Worm (Caenorhabditis elegans): ENCODE results near the gene B0035.15.

B0035.15 gene

DNA sequence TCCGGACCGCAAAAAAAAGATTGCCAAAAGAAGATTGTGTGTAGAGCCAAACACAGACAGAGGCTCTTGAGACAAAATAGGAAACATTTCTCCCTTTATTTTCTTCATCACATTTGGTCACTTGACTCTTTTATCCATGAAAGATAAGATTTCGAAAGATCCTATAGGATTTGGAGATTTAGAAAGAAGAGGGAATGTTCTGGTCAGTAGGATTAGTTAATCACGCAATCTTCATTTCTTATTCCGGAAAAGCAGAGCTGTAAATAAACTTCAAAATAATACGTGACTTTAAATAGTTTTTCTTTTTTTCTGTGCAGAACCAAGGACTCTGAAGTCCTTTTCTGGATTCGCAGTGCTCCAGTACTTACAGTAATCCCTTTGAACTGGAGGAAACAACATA, 49.2 kb upstream of the B0035.15 start:
- TF ChIP-seq tra-1 (GFP tag; IDR thresholded peaks at IDR 0.05) = no peak
- TF ChIP-seq spr-1 (tag; optimal IDR thresholded peaks at IDR 0.05) = no peak
- TF ChIP-seq lim-7 (GFP tag; IDR thresholded peaks at IDR 0.05) = no peak
- no peak for TF ChIP-seq hmg-1.1 (GFP tag; IDR thresholded peaks at IDR 0.05)
- peak; percentile 17 for TF ChIP-seq hlh-30 (tag; optimal IDR thresholded peaks at IDR 0.05; ENCODE audit: insufficient read depth)
- no peak for TF ChIP-seq tag-97 (GFP tag; IDR thresholded peaks at IDR 0.05)
- no peak for TF ChIP-seq fkh-10 (GFP tag; optimal IDR thresholded peaks at IDR 0.05)

DNA sequence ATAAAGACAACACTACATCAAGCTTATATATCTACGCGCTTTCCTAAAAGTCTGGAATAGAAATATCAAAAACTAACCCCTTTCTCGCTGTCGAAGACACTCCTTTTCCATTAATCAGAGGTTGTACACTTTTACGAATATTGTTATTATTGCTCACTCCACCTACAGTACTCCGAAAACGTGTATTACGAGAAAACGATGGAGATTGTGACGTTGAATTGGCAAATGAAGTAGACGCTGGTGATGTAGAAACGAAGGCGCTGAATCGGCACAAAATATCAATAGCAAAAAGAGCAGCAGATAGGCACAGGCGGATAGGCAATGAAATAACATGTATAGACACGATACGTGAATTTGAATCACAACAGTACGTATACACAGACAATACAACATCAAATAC, 46.2 kb upstream of the B0035.15 start:
- TF ChIP-seq ZK337.2 (GFP tag; IDR thresholded peaks at IDR 0.05) (no peak), skn-1 (tag; optimal IDR thresholded peaks at IDR 0.05) (no peak)

DNA sequence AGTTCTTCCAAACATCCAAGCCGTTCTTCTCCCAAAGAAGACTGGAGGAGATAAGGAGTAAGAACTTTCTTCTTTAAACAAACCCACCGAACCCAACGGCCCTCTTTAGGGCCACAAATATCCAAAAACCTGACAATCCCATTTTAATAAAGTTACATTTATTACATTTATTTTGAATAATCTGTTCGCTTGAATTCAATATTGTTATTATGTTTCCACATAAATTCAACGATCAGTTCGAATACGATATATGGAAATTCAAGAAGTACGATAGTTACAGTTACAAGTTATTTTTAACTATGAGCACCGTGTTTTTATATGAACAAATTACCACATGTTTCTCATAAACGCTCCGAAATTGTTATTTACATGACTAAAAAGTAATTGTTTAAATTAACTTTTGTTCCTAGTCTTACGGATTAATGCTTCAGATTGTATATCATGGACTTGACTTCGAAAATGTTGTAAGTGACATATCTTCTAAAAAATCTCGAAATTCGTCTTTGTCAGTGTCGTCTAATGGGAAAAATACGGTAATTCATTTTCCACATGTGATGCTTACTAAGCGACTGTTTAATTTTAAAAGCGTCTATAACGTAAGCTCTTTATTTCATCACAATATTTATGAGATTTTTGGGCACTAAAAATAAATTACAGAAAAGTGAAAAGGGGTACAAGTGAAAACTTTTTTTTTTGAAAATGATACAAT, 42.8 kb upstream of the B0035.15 start:
- 0 out of 2 replicates have a peak, but pooled peaks have one; percentile 26 for TF ChIP-seq lim-7 (GFP tag; IDR thresholded peaks at IDR 0.05)
- peak in 1 of 2 experiments; percentile 62 for TF ChIP-seq unc-62 (GFP tag; optimal IDR thresholded peaks at IDR 0.05 in 1 of 2)
- TF ChIP-seq unc-62 (tag; optimal IDR thresholded peaks at IDR 0.05) = no peak
- TF ChIP-seq snpc-1.2 (GFP tag; IDR thresholded peaks at IDR 0.05) = peak; percentile 74
- no peak for TF ChIP-seq nhr-48 (tag; optimal IDR thresholded peaks at IDR 0.05)
- peak; percentile 56 for TF ChIP-seq lin-38 (GFP tag; IDR thresholded peaks at IDR 0.05)
- TF ChIP-seq nhr-42 (GFP tag; IDR thresholded peaks at IDR 0.05) = no peak
- TF ChIP-seq arid-1 (GFP tag; conservative IDR thresholded peaks at IDR 0.05) = 0 out of 2 replicates have a peak, but pooled peaks have one; percentile 29
- TF ChIP-seq F37D6.2 (tag; optimal IDR thresholded peaks at IDR 0.05) = no peak
- TF ChIP-seq daf-19 (GFP tag; conservative IDR thresholded peaks at IDR 0.05) = 0 out of 2 replicates have a peak, but pooled peaks have one; percentile 49
- TF ChIP-seq lin-1 (GFP tag; IDR thresholded peaks at IDR 0.05) = peak; percentile 28; the same call in 1 of the 2 replicates
- TF ChIP-seq F49E8.2 (tag; optimal IDR thresholded peaks at IDR 0.05; ENCODE audit: borderline replicate concordance) = peak; percentile 72
- 0 out of 2 replicates have a peak, but pooled peaks have one; percentile 61 for TF ChIP-seq dmd-8 (GFP tag; IDR thresholded peaks at IDR 0.05)
- TF ChIP-seq pha-4 (GFP tag; IDR thresholded peaks at IDR 0.05) = peak; percentile 29; the same call in 1 of the 2 replicates
- no peak for TF ChIP-seq pha-4 (tag; optimal IDR thresholded peaks at IDR 0.05)

DNA sequence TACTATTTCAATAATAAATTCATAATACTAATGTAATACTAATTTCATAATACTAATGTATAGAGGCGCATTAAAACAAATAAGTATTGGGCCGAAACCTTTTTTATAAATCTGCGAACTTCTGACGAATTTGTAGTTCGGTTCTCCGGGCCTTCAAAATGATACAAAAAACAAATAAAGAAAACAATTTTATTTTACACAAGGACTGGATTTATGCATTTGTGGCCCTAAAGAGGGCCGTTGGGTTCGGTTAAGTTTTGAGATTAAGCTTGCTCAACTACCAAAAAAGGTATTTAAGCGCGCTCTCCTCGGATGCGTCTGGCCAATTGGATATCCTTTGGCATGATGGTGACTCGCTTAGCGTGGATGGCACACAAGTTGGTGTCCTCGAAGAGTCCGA, 39.5 kb upstream of the B0035.15 start:
- TF ChIP-seq Y105C5A.15 (GFP tag; IDR thresholded peaks at IDR 0.05) (peak; percentile 56; the same call in 1 of the 2 replicates), snpc-1.2 (GFP tag; IDR thresholded peaks at IDR 0.05) (peak; percentile 61), dmd-8 (GFP tag; IDR thresholded peaks at IDR 0.05) (0 out of 2 replicates have a peak, but pooled peaks have one; percentile 44), Y48G9A.11 (GFP tag; IDR thresholded peaks at IDR 0.05) (peak; percentile 29; the same call in 1 of the 2 replicates), arid-1 (GFP tag; conservative IDR thresholded peaks at IDR 0.05) (0 out of 2 replicates have a peak, but pooled peaks have one; percentile 27), lin-38 (GFP tag; IDR thresholded peaks at IDR 0.05) (peak; percentile 34; the same call in 1 of the 2 replicates)

DNA sequence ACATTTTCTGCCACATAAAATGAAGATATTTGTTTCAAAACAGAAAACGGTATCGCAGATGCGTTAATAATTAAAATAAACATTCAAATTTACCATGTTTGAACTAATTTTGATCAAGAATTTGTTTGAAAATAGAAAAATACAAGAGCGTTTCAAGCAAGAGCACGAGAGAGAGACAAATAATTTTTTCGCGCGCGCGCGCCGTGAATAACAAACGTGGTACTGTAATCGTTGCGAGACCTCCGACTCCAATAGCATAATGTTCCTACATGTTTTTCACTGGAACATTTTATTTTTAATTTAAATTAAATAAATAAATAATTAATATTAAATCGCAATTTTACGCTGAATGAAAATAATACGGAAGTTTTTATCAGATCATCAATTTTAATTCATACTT, 39.0 kb upstream of the B0035.15 start, which contains the start of gene F54E12.2:
Gene F54E12.2 (minus strand): TSS at position 164 of the 400 bp plus-strand sequence.
- TF ChIP-seq mdl-1 (tag; optimal IDR thresholded peaks at IDR 0.05) = no peak
- peak; percentile 68; the same call in 1 of the 2 replicates for TF ChIP-seq Y48G9A.11 (GFP tag; IDR thresholded peaks at IDR 0.05)
- no peak for TF ChIP-seq lir-3 (tag; optimal IDR thresholded peaks at IDR 0.05)
- TF ChIP-seq lin-38 (GFP tag; IDR thresholded peaks at IDR 0.05) = peak; percentile 67
- TF ChIP-seq unc-130 (GFP tag; optimal IDR thresholded peaks at IDR 0.05) = peak; percentile 85

DNA sequence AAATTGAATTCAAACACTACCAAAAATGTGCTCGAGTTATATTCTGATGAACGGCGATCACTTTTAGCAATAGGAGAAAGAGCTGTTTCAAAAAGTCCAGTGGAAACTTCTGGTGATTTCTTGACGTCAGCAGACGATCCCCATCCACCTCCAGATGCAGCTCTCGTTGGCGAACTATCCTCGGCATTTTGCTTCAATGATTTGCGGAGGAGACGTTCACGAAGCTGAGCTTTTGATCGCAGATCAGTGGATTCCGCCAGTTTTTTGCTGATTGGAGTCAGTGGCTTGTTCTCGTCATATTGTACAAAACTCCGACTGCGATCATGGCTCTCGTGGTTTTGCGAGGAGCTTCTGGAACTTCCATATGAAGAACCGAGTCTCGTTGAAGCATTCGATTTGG, 38.1 kb upstream of the B0035.15 start:
- no peak for TF ChIP-seq ama-1 (optimal IDR thresholded peaks at IDR 0.05)
- peak; percentile 45 for TF ChIP-seq aha-1 (tag)
- TF ChIP-seq unc-62 (GFP tag; optimal IDR thresholded peaks at IDR 0.05 in 1 of 2) = peak in 1 of 2 experiments; percentile 94
- TF ChIP-seq unc-62 (tag; optimal IDR thresholded peaks at IDR 0.05) = no peak

Data from whole organism, L4 larva.